Worm (Caenorhabditis elegans): Measurements from ENCODE around the gene Y49A3A.3.

- TF ChIP-seq efl-1 (GFP tag; optimal IDR thresholded peaks at IDR 0.05) (no peak), hsf-1 (GFP tag; IDR thresholded peaks at IDR 0.05) (no peak), repo-1 (tag; optimal IDR thresholded peaks at IDR 0.05) (no peak), tbx-9 (tag; optimal IDR thresholded peaks at IDR 0.05; ENCODE audit: borderline replicate concordance) (no peak)
Measured at ce11 chrV:14312695-14313094, 41.5 kb upstream of the Y49A3A.3 start, which contains the start of gene F14D7.8.

Measured in whole organism, young adult.